Worm (Caenorhabditis elegans): ENCODE data around the gene clec-241.

DNA sequence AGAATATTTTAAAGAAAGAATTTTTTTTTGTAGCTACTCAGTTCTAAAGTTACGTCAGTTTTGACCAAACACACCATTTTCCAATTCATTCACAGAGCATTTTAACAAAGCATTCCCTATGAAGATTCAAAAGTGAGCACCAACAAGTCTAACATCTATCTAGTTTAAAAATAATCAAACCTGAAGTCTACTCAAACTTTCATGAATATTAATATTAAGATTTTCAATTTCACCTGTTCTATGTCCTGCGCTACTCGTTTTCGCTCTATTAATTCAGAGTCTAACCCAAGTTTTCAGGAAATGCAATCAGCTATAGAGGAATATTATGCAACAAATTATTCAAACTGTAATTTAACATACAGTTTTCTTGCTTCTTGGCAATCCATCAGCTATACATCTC is 41.0 kb downstream of the clec-241 start, which contains the start of gene srh-119:
- TF ChIP-seq W03F9.2 (tag; optimal IDR thresholded peaks at IDR 0.05) (no peak), him-1 (tag; optimal IDR thresholded peaks at IDR 0.05) (no peak)
